Worm (Caenorhabditis elegans) whole organism, mixed stage, embryonic: ENCODE data around the gene C04H5.7.

ENCODE experiments used
- ceh-83 ChIP-seq: fragments of 200-800 bp; sonication (Bioruptor generic); optimal IDR thresholded peaks from 2 replicates; lab custom pipeline; 2018; ENCODE audit warnings: mild to moderate bottlenecking, missing genetic modification characterization, missing compliant biosample characterization
- drap-1 ChIP-seq: fragments of 200-800 bp; sonication (Bioruptor generic); optimal IDR thresholded peaks from 3 replicates; lab custom pipeline; 2018; ENCODE audit warnings: mild to moderate bottlenecking, missing genetic modification characterization, missing compliant biosample characterization
- elt-1 ChIP-seq: sonication (generic microtip); optimal IDR thresholded peaks from 2 replicates; lab custom pipeline; 2017; ENCODE audit warnings: missing genetic modification characterization, mild to moderate bottlenecking, missing compliant biosample characterization, antibody characterized with exemption, moderate library complexity, borderline replicate concordance; ENCODE audit not compliant: insufficient read depth
- elt-3 ChIP-seq: fragments of 150-350 bp; optimal IDR thresholded peaks from 2 replicates; lab custom pipeline; 2014; ENCODE audit warnings: missing biosample characterization, missing genetic modification characterization
- flh-1 ChIP-seq: fragments of 200-800 bp; sonication (Bioruptor generic); optimal IDR thresholded peaks from 2 replicates; lab custom pipeline; 2018; ENCODE audit warnings: mild to moderate bottlenecking, missing genetic modification characterization, moderate library complexity, missing compliant biosample characterization
- lsy-2 ChIP-seq: fragments of 150-350 bp; optimal IDR thresholded peaks from 2 replicates; lab custom pipeline; 2014; ENCODE audit warnings: missing biosample characterization, missing genetic modification characterization
- nhr-12 ChIP-seq: fragments of 150-350 bp; optimal IDR thresholded peaks from 2 replicates; lab custom pipeline; 2014; ENCODE audit warnings: missing biosample characterization, missing genetic modification characterization
- nhr-28 ChIP-seq: fragments of 150-350 bp; optimal IDR thresholded peaks from 2 replicates; lab custom pipeline; 2014; ENCODE audit warnings: missing biosample characterization, missing genetic modification characterization
- nhr-76 ChIP-seq: sonication (generic microtip); optimal IDR thresholded peaks from 2 replicates; lab custom pipeline; 2017; ENCODE audit warnings: missing biosample characterization, missing genetic modification characterization
- snpc-4 ChIP-seq: fragments of 150-350 bp; optimal IDR thresholded peaks from 2 replicates; lab custom pipeline; 2014; ENCODE audit warnings: missing biosample characterization, missing genetic modification characterization
- unc-62 ChIP-seq: fragments of 150-350 bp; optimal IDR thresholded peaks from 2 replicates; lab custom pipeline; 2014; ENCODE audit warnings: missing biosample characterization, missing genetic modification reagents, missing genetic modification characterization
- ztf-11 ChIP-seq: fragments of 150-350 bp; optimal IDR thresholded peaks from 2 replicates; lab custom pipeline; 2014; ENCODE audit warnings: missing biosample characterization, missing genetic modification characterization

ce11 chrII:14500122-14500521, 37.6 kb upstream of the C04H5.7 start, which contains the start of gene K10H10.4:
- TF ChIP-seq ztf-11 (tag; lab: Kevin White, UChicago) (no peak), elt-3 (tag; lab: Kevin White, UChicago) (no peak), ceh-83 (no peak), lsy-2 (no peak), nhr-28 (no peak), snpc-4 (tag; lab: Kevin White, UChicago) (no peak), nhr-76 (no peak), elt-1 (no peak), flh-1 (no peak), nhr-12 (tag; lab: Kevin White, UChicago) (no peak), drap-1 (no peak), unc-62 (no peak)
